Worm (Caenorhabditis elegans): ENCODE data around the gene F54D12.10.

DNA sequence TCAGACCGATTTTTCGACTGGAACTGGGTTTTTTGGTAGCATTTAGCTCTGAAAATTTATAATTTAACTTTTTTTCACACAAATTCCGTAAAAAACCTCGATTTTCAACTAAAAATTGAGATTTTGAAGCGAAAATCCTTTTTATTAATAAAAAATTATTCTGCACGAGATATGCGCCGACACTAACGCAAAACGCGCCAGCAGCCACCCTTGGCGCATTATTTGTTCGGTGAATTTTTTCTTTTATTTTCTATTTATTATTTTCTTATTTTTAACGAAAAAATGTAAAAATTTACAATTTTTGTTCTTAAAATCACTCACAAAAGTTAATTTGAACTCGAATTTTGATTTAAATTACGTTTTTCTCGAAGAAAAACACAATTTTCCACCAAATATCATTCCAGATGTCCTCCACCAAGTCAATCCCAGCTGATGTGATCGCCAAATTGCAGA, 24.0 kb upstream of the F54D12.10 start, which contains the start of gene Y51H7C.7:
- TF ChIP-seq him-1 (tag; optimal IDR thresholded peaks at IDR 0.05) (no peak), W03F9.2 (tag; optimal IDR thresholded peaks at IDR 0.05) (no peak)
